Worm (Caenorhabditis elegans) whole organism, late embryonic: ENCODE measurements around the gene ncr-1.

Experiments used
- C08G9.2 ChIP-seq: sonication (generic microtip); optimal IDR thresholded peaks from 2 replicates; lab custom pipeline; 2016; ENCODE audit warnings: mild to moderate bottlenecking, missing genetic modification characterization, moderate library complexity, missing compliant biosample characterization
- K09A11.1 ChIP-seq: sonication (generic microtip); optimal IDR thresholded peaks from 2 replicates; lab custom pipeline; 2017; ENCODE audit warnings: antibody characterized with exemption, mild to moderate bottlenecking, missing genetic modification characterization, missing compliant biosample characterization; ENCODE audit not compliant: insufficient read depth
- ceh-18 ChIP-seq: sonication (generic microtip); optimal IDR thresholded peaks from 2 replicates; lab custom pipeline; 2016; ENCODE audit warnings: missing genetic modification characterization, missing compliant biosample characterization
- ceh-2 ChIP-seq: sonication (generic microtip); optimal IDR thresholded peaks from 2 replicates; lab custom pipeline; 2016; ENCODE audit warnings: missing genotype, missing genetic modification characterization, missing compliant biosample characterization
- ceh-22 ChIP-seq: sonication (generic microtip); optimal IDR thresholded peaks from 2 replicates; lab custom pipeline; 2017; ENCODE audit warnings: missing biosample characterization, missing genetic modification characterization
- ceh-45 ChIP-seq: fragments of 200-800 bp; sonication (Bioruptor generic); IDR thresholded peaks from 2 replicates; pipeline ENCODE4 v1.3.6; 2022; ENCODE audit warnings: missing genetic modification reagents, missing genetic modification characterization, missing compliant biosample characterization
- ceh-6 ChIP-seq: fragments of 200-800 bp; sonication (Bioruptor generic); optimal IDR thresholded peaks from 2 replicates; lab custom pipeline; 2018; ENCODE audit warnings: mild to moderate bottlenecking, missing genetic modification characterization, missing compliant biosample characterization
- ceh-9 ChIP-seq: sonication (generic microtip); optimal IDR thresholded peaks from 2 replicates; lab custom pipeline; 2016; ENCODE audit warnings: mild to moderate bottlenecking, missing genetic modification characterization, inconsistent platforms, missing compliant biosample characterization
- dmd-4 ChIP-seq: sonication (generic microtip); optimal IDR thresholded peaks from 2 replicates; lab custom pipeline; 2016; ENCODE audit warnings: borderline replicate concordance, missing genetic modification characterization, missing compliant biosample characterization
- dve-1 ChIP-seq: sonication (generic microtip); optimal IDR thresholded peaks from 2 replicates; lab custom pipeline; 2017; ENCODE audit warnings: antibody characterized with exemption, mild to moderate bottlenecking, missing genetic modification characterization, missing compliant biosample characterization
- elt-2 ChIP-seq: sonication (generic microtip); optimal IDR thresholded peaks from 2 replicates; lab custom pipeline; 2016; ENCODE audit warnings: missing genetic modification reagents, missing genetic modification characterization, missing compliant biosample characterization
- eyg-1 ChIP-seq: sonication (generic microtip); optimal IDR thresholded peaks from 2 replicates; lab custom pipeline; 2016; ENCODE audit warnings: missing genotype, missing genetic modification characterization, missing compliant biosample characterization
- fax-1 ChIP-seq: sonication (generic microtip); optimal IDR thresholded peaks from 2 replicates; lab custom pipeline; 2016; ENCODE audit warnings: missing genotype, missing genetic modification characterization, missing compliant biosample characterization
- fkh-10 ChIP-seq: fragments of 150-350 bp; optimal IDR thresholded peaks from 2 replicates; lab custom pipeline; 2014; ENCODE audit warnings: missing biosample characterization, missing genetic modification reagents, missing genetic modification characterization
- gmeb-2 ChIP-seq: sonication (generic microtip); optimal IDR thresholded peaks from 2 replicates; lab custom pipeline; 2016; ENCODE audit warnings: missing genetic modification characterization, inconsistent platforms, missing compliant biosample characterization
- hlh-15 ChIP-seq: sonication (generic microtip); optimal IDR thresholded peaks from 2 replicates; lab custom pipeline; 2016; ENCODE audit warnings: missing genetic modification characterization, missing compliant biosample characterization
- lin-11 ChIP-seq: fragments of 200-800 bp; sonication (Bioruptor generic); optimal IDR thresholded peaks from 2 replicates; lab custom pipeline; 2018; ENCODE audit warnings: mild to moderate bottlenecking, missing genetic modification characterization, missing compliant biosample characterization
- nfya-1 ChIP-seq: sonication (generic microtip); optimal IDR thresholded peaks from 2 replicates; lab custom pipeline; 2017; ENCODE audit warnings: missing genetic modification characterization, mild to moderate bottlenecking, missing compliant biosample characterization, antibody characterized with exemption, moderate library complexity
- nhr-232 ChIP-seq: sonication (generic microtip); optimal IDR thresholded peaks from 2 replicates; lab custom pipeline; 2016; ENCODE audit warnings: missing genetic modification characterization, missing compliant biosample characterization
- npax-4 ChIP-seq: sonication (generic microtip); optimal IDR thresholded peaks from 2 replicates; lab custom pipeline; 2016; ENCODE audit warnings: missing genetic modification characterization, missing compliant biosample characterization
- odd-2 ChIP-seq: sonication (generic microtip); optimal IDR thresholded peaks from 2 replicates; lab custom pipeline; 2017; ENCODE audit warnings: antibody characterized with exemption, mild to moderate bottlenecking, missing genetic modification characterization, missing compliant biosample characterization
- pag-3 ChIP-seq: sonication (generic microtip); optimal IDR thresholded peaks from 2 replicates; lab custom pipeline; 2016; ENCODE audit warnings: missing compliant biosample characterization, missing genetic modification characterization, borderline replicate concordance
- pat-9 ChIP-seq: fragments of 200-800 bp; sonication (Bioruptor generic); optimal IDR thresholded peaks from 2 replicates; lab custom pipeline; 2018; ENCODE audit warnings: mild to moderate bottlenecking, missing genetic modification characterization, moderate library complexity, missing compliant biosample characterization
- pha-2 ChIP-seq: sonication (generic microtip); optimal IDR thresholded peaks from 2 replicates; lab custom pipeline; 2017; ENCODE audit warnings: mild to moderate bottlenecking, missing genetic modification characterization, missing compliant biosample characterization
- rnt-1 ChIP-seq: sonication (generic microtip); optimal IDR thresholded peaks from 2 replicates; lab custom pipeline; 2016; ENCODE audit warnings: missing genetic modification characterization, missing compliant biosample characterization
- sdc-2 ChIP-seq: sonication (generic microtip); optimal IDR thresholded peaks from 2 replicates; lab custom pipeline; 2016; ENCODE audit warnings: missing genotype, missing genetic modification characterization, missing compliant biosample characterization
- sox-2 ChIP-seq: fragments of 200-800 bp; sonication (Bioruptor generic); IDR thresholded peaks from 2 replicates; pipeline ENCODE4 v1.3.6; 2022; ENCODE audit warnings: missing genetic modification reagents, missing genetic modification characterization, missing compliant biosample characterization
- syd-9 ChIP-seq: sonication (generic microtip); optimal IDR thresholded peaks from 2 replicates; lab custom pipeline; 2016; ENCODE audit warnings: mild to moderate bottlenecking, missing genetic modification characterization, moderate library complexity, missing compliant biosample characterization
- tbx-2 ChIP-seq: sonication (generic microtip); optimal IDR thresholded peaks from 2 replicates; lab custom pipeline; 2016; ENCODE audit warnings: missing genetic modification characterization, missing compliant biosample characterization
- unc-3 ChIP-seq, 2 experiments: fragments of 200-800 bp in 1 of 2; sonication (Bioruptor generic) in 1 of 2; sonication (generic microtip) in 1 of 2; conservative IDR thresholded peaks in 1 of 2; optimal IDR thresholded peaks in 1 of 2; 2 replicates each; pipeline versions ENCODE4 v1.3.6 to Lab custom; 2016 to 2022; ENCODE audit warnings: missing compliant biosample characterization in 2 of 2, missing genetic modification characterization in 2 of 2, missing genetic modification reagents in 1 of 2
- unc-42 ChIP-seq: sonication (generic microtip); optimal IDR thresholded peaks from 2 replicates; lab custom pipeline; 2016; ENCODE audit warnings: missing genotype, missing genetic modification characterization, missing compliant biosample characterization
- unc-55 ChIP-seq: sonication (generic microtip); optimal IDR thresholded peaks from 2 replicates; lab custom pipeline; 2017; ENCODE audit warnings: missing biosample characterization, missing genetic modification reagents, missing genetic modification characterization

Gene ncr-1

ce11 chrX:4519968-4520367 lies 31.3 kb upstream of the ncr-1 start:
- TF ChIP-seq pat-9 (tag; lab: Kevin White, UChicago) (no peak), odd-2 (tag; lab: Kevin White, UChicago) (no peak)

- TF ChIP-seq pag-3 (tag; lab: Kevin White, UChicago) = no peak
- no peak for TF ChIP-seq ceh-22 (tag; lab: Kevin White, UChicago)
Measured at ce11 chrX:4516758-4517157, 28.1 kb upstream of the ncr-1 start.

ce11 chrX:4513657-4514143 lies 25.0 kb upstream of the ncr-1 start, which contains the start of gene spr-3:
Gene spr-3, plus strand, starts transcription at chrX:4514093.
- peak; percentile 12 for TF ChIP-seq nfya-1
- no peak for TF ChIP-seq pat-9 (tag; lab: Kevin White, UChicago)

DNA sequence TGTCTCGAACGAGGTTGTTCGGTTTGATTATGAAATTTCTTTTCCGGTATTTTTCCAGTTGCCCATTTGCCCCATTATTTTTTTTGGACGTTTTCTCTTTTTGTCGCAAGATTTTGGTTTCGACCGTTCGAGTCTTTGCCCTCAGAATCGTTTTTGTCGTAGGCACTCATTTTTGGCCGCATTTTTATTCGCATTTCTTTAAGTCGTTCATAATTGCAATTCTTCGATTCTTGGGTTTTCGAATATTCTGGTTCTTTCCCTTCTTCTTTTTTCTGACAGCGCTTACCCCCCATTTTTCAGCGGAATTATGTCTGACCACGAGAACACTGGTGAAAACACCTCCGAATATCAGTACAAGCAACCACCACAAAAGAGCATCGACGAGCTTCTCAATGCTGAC lies 19.6 kb upstream of the ncr-1 start, which contains the start of gene rhi-1:
rhi-1 (plus strand) TSS at position 301 of the 400 bp plus-strand sequence.
- no peak for TF ChIP-seq pat-9 (tag; lab: Kevin White, UChicago)
- TF ChIP-seq ceh-6 (GFP tag; lab: Kevin White, UChicago) = no peak
- TF ChIP-seq lin-11 (tag; lab: Kevin White, UChicago) = no peak
- no peak for TF ChIP-seq ceh-45 (GFP tag; lab: Robert Waterston, UW)
- TF ChIP-seq pha-2 (tag; lab: Kevin White, UChicago) = no peak
- TF ChIP-seq C08G9.2 (tag; lab: Kevin White, UChicago) = no peak
- TF ChIP-seq rnt-1 (tag; lab: Kevin White, UChicago) = no peak

- TF ChIP-seq ceh-18 (tag; lab: Kevin White, UChicago) = peak; percentile 10
- TF ChIP-seq hlh-15 (tag; lab: Kevin White, UChicago) = no peak
- TF ChIP-seq, all 69 proteins: peak for 1
Measured at ce11 chrX:4507122-4507681, 18.5 kb upstream of the ncr-1 start.

DNA sequence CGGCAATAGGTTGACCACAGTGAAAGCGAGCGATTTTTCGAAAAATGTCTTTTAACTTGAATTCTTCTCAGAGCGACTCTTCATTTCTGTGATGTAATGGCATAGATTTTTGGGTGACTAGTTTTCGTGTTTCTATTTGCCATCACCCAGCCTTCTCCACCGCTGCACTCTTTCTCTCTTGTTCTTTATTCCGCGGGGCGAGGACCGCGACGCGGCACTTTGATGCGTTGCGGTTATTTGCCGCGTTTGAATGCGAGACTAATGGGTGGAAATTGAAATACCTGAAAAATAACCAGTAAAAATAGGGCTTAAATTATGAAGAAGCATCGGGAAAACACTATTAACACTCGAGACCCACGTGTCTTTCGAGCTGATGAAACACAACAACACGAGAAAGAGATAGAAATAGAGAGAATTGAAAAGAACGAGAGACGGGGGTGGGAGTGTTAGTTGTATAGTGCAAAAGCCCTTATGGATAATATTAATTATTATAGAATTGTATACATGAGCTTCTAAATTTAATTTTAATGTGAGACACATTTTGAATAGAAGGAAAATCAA lies 15.5 kb upstream of the ncr-1 start, which contains the start of gene dgk-2:
dgk-2 (minus strand) TSS at position 281 of the 561 bp plus-strand sequence.
- peak; percentile 12 for TF ChIP-seq sdc-2 (tag; lab: Kevin White, UChicago)
- no peak for TF ChIP-seq elt-2 (tag; lab: Kevin White, UChicago)
- TF ChIP-seq gmeb-2 = no peak
- TF ChIP-seq sox-2 (GFP tag; lab: Robert Waterston, UW) = no peak
- TF ChIP-seq fkh-10 (GFP tag; lab: Kevin White, UChicago) = no peak
- TF ChIP-seq ceh-45 (GFP tag; lab: Robert Waterston, UW) = no peak
- TF ChIP-seq eyg-1 (tag; lab: Kevin White, UChicago) = no peak
- TF ChIP-seq unc-55 (GFP tag; lab: Kevin White, UChicago) = peak; percentile 40
- no peak for TF ChIP-seq hlh-15 (tag; lab: Kevin White, UChicago)
- TF ChIP-seq unc-3 (GFP tag; conservative IDR thresholded peaks at IDR 0.05; lab: Robert Waterston, UW) = no peak
- TF ChIP-seq unc-3 (tag; optimal IDR thresholded peaks at IDR 0.05; lab: Kevin White, UChicago) = no peak
- peak; percentile 13 for TF ChIP-seq rnt-1 (tag; lab: Kevin White, UChicago)
- no peak for TF ChIP-seq pha-2 (tag; lab: Kevin White, UChicago)
- TF ChIP-seq lin-11 (tag; lab: Kevin White, UChicago) = no peak
- TF ChIP-seq tbx-2 (tag; lab: Kevin White, UChicago) = peak; percentile 26
- TF ChIP-seq dmd-4 = peak; percentile 0
- TF ChIP-seq ceh-22 (tag; lab: Kevin White, UChicago) = no peak
- TF ChIP-seq ceh-2 = no peak
- no peak for TF ChIP-seq syd-9 (tag; lab: Kevin White, UChicago)
- TF ChIP-seq fax-1 (tag; lab: Kevin White, UChicago) = no peak
- TF ChIP-seq npax-4 (tag; lab: Kevin White, UChicago) = no peak
- no peak for TF ChIP-seq dve-1
- TF ChIP-seq ceh-18 (tag; lab: Kevin White, UChicago) = no peak
- TF ChIP-seq ceh-9 (tag; lab: Kevin White, UChicago) = no peak
- peak; percentile 28 for TF ChIP-seq unc-42
- no peak for TF ChIP-seq K09A11.1 (tag; lab: Kevin White, UChicago)
- no peak for TF ChIP-seq nhr-232 (tag; lab: Kevin White, UChicago)
